Fruit fly (Drosophila melanogaster): ENCODE results near the gene Arp5.

Arp5 gene

dm6 chr3R:18168398-18168797, 16.9 kb upstream of the Arp5 start (continued):
- TF ChIP-seq CG32772 (GFP tag; IDR thresholded peaks at IDR 0.05) = 0 out of 2 replicates have a peak, but pooled peaks have one; percentile 8
- TF ChIP-seq gcm (GFP tag; optimal IDR thresholded peaks at IDR 0.05) = no peak
- peak; percentile 7 for TF ChIP-seq cwo (GFP tag; optimal IDR thresholded peaks at IDR 0.05)
- peak; percentile 68 for TF ChIP-seq CG15514 (GFP tag; optimal IDR thresholded peaks at IDR 0.05)
- no peak for TF ChIP-seq ham (GFP tag; IDR thresholded peaks at IDR 0.05)
- TF ChIP-seq CG7839 (tag; optimal IDR thresholded peaks at IDR 0.05) = peak; percentile 23
- peak; percentile 18 for TF ChIP-seq Side (GFP tag; optimal IDR thresholded peaks at IDR 0.05)
- no peak for TF ChIP-seq Antp (GFP tag; optimal IDR thresholded peaks at IDR 0.05)
- no peak for TF ChIP-seq CG2202 (tag; optimal IDR thresholded peaks at IDR 0.05)
- TF ChIP-seq CG12769 (tag; optimal IDR thresholded peaks at IDR 0.05) = no peak
- peak; percentile 36; the same call in 1 of the 2 replicates for TF ChIP-seq onecut (GFP tag; IDR thresholded peaks at IDR 0.05)
- TF ChIP-seq CrebB (tag; optimal IDR thresholded peaks at IDR 0.05) = no peak
- TF ChIP-seq CoRest (tag; optimal IDR thresholded peaks at IDR 0.05) = peak; percentile 39
- TF ChIP-seq CG2129 (GFP tag; IDR thresholded peaks at IDR 0.05; ENCODE audit: partially characterized antibody) = no peak
- no peak for TF ChIP-seq gsb (GFP tag; IDR thresholded peaks at IDR 0.05)
- no peak for TF ChIP-seq CG17568 (GFP tag; optimal IDR thresholded peaks at IDR 0.05)
- TF ChIP-seq CG6765 (GFP tag; optimal IDR thresholded peaks at IDR 0.05) = peak; percentile 67
- no peak for TF ChIP-seq CG11723 (GFP tag; optimal IDR thresholded peaks at IDR 0.05)
- TF ChIP-seq CG3065 (GFP tag; optimal IDR thresholded peaks at IDR 0.05) = no peak
- TF ChIP-seq CG16813 (GFP tag; IDR thresholded peaks at IDR 0.05; ENCODE audit: partially characterized antibody) = no peak
- TF ChIP-seq CG7745 (tag; optimal IDR thresholded peaks at IDR 0.05) = no peak
- no peak for TF ChIP-seq CG11093 (GFP tag; IDR thresholded peaks at IDR 0.05)
- no peak for TF ChIP-seq Oli (tag; optimal IDR thresholded peaks at IDR 0.05)
- TF ChIP-seq CG8089 (GFP tag; optimal IDR thresholded peaks at IDR 0.05) = no peak
- TF ChIP-seq Adf1 (GFP tag; IDR thresholded peaks at IDR 0.05) = no peak
- TF ChIP-seq CG18619 (GFP tag; optimal IDR thresholded peaks at IDR 0.05) = no peak
- no peak for TF ChIP-seq lov (optimal IDR thresholded peaks at IDR 0.05)
- no peak for TF ChIP-seq lov (GFP tag; IDR thresholded peaks at IDR 0.05)
- 0 out of 3 replicates have a peak, but pooled peaks have one; percentile 5 for TF ChIP-seq CG17361 (GFP tag; IDR thresholded peaks at IDR 0.05)
- peak; percentile 21 for TF ChIP-seq Dip3 (GFP tag; optimal IDR thresholded peaks at IDR 0.05)
- peak; percentile 47 for TF ChIP-seq Meics (GFP tag; optimal IDR thresholded peaks at IDR 0.05)
- TF ChIP-seq CG14860 (GFP tag; IDR thresholded peaks at IDR 0.05; ENCODE audit: partially characterized antibody) = no peak
- TF ChIP-seq cas (GFP tag; IDR thresholded peaks at IDR 0.05) = no peak
- no peak for TF ChIP-seq Aef1 (GFP tag; IDR thresholded peaks at IDR 0.05)
- TF ChIP-seq CG13894 (tag; optimal IDR thresholded peaks at IDR 0.05) = peak; percentile 10
- TF ChIP-seq CG3407 (GFP tag; optimal IDR thresholded peaks at IDR 0.05) = no peak
- TF ChIP-seq CG10366 (GFP tag; IDR thresholded peaks at IDR 0.05) = no peak
- 0 out of 2 replicates have a peak, but pooled peaks have one; percentile 19 for TF ChIP-seq Ada2b (GFP tag; IDR thresholded peaks at IDR 0.05)
- TF ChIP-seq CG16779 (GFP tag; IDR thresholded peaks at IDR 0.05) = no peak
- TF ChIP-seq CG9817 (tag; optimal IDR thresholded peaks at IDR 0.05) = peak; percentile 44
- TF ChIP-seq croc (GFP tag; conservative IDR thresholded peaks at IDR 0.05) = no peak
- TF ChIP-seq pros (GFP tag; optimal IDR thresholded peaks at IDR 0.05) = no peak
- no peak for TF ChIP-seq wor (GFP tag; IDR thresholded peaks at IDR 0.05)
- TF ChIP-seq Hand (GFP tag; optimal IDR thresholded peaks at IDR 0.05) = peak; percentile 55
- TF ChIP-seq Doc3 (GFP tag; IDR thresholded peaks at IDR 0.05; ENCODE audit: partially characterized antibody) = peak; percentile 49; the same call in 1 of the 3 replicates
- no peak for TF ChIP-seq HLH3B (GFP tag; IDR thresholded peaks at IDR 0.05)
- 0 out of 2 replicates have a peak, but pooled peaks have one; percentile 7 for TF ChIP-seq Taf1 (GFP tag; IDR thresholded peaks at IDR 0.05)
- no peak for TF ChIP-seq btn (GFP tag; optimal IDR thresholded peaks at IDR 0.05)
- TF ChIP-seq klu (GFP tag; IDR thresholded peaks at IDR 0.05) = no peak
- peak; percentile 88 for TF ChIP-seq yki (optimal IDR thresholded peaks at IDR 0.05)
- TF ChIP-seq H15 (GFP tag; IDR thresholded peaks at IDR 0.05) = no peak
- no peak for TF ChIP-seq CG18476 (GFP tag; optimal IDR thresholded peaks at IDR 0.05)
